Fruit fly (Drosophila melanogaster): ENCODE measurements around the gene CG33271.

CG33271 gene

DNA sequence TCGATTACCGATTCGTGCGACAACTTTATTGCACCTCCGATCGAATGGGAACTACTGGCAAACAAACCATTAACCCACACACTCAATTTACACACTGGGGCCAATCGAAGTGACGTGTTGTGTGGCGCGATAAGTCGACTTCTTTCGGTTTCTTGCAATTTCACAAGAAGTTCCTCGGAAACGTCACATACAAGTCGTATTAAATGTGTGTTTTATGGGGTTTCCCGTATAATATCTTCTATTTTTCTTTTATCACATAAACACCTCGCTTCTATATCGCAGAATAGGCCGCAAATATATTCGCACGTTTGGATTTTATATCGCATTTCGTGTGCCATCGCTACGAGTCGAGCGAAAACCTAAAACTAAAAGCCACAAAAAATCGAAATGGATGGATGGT lies 47.6 kb downstream of the CG33271 start:
- TF ChIP-seq CTCF (optimal IDR thresholded peaks at IDR 0.05) = no peak
- TF ChIP-seq CG8478 (optimal IDR thresholded peaks at IDR 0.05) = no peak

DNA sequence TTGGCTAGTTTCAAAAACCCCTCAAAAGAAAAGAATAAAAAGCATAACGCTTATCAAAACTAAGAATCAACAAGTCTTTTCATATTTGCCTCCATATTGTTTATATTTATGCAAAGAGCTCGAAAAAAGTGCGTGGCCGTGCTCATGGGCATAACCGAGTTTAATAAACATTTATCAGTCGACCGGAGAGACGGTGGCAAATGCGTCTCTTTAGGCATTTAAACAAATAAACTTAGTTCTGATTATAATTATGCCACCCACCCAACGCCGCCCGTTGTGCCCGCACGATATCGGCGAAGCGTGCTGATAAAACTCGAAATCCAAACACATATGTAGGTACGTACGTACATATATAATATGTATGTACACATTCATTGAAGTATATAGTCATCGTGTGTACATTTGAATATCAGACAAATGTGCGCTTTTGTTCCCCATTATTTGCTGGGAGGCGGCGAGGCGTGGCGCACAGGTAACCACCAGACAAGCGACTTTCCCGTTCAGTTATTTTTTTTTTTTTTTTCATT lies 48.8 kb downstream of the CG33271 start:
- no peak for TF ChIP-seq CG8478 (optimal IDR thresholded peaks at IDR 0.05)
- no peak for TF ChIP-seq CTCF (optimal IDR thresholded peaks at IDR 0.05)
